Fruit fly (Drosophila melanogaster): ENCODE results near the gene Flo2.

Flo2 gene

DNA sequence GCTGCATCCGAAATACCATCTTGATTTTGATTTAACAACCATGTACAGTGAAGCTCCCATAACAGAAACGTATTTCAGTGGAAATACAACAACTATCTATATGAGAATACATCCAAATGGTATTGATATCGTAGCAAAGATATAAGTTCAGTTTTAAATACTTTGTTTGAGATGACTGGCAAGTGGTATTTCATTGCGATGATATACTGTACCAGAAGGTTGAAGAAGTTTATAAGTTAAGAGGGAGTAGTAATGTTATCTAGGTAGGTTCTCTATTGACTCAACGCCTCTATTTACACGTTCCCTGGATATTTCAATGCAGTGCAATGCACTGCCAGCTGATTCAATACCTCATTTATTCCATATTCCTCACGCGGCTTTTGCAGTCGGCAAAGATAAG, 33.5 kb upstream of the Flo2 start (continued):
- TF ChIP-seq HmgD (GFP tag; optimal IDR thresholded peaks at IDR 0.05) (no peak), Spps (tag; optimal IDR thresholded peaks at IDR 0.05) (no peak), CG15601 (tag; optimal IDR thresholded peaks at IDR 0.05) (peak; percentile 43), Neu2 (GFP tag; optimal IDR thresholded peaks at IDR 0.05; ENCODE audit: borderline replicate concordance) (no peak), CG30431 (GFP tag; optimal IDR thresholded peaks at IDR 0.05) (no peak)

DNA sequence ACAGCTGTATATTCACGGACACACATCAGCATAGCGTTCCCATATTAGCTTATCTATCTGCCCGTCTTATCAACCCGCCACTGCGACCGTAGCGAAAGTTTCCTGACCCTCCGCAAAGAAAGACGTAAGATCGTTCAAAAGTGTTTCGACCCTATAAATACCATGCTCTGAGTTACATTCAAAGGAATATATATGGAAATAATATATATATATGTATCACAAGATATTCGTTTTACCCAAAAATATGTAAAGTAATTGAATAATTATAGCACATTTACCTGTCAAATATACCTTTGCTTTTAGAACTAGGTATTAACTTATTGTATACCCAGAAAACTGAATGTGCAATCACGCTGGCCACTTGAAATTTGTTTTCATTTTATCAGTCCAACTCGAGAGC, 28.7 kb upstream of the Flo2 start:
- TF ChIP-seq CG7839 (tag; optimal IDR thresholded peaks at IDR 0.05): peak; percentile 7
- TF ChIP-seq Xrp1 (GFP tag; IDR thresholded peaks at IDR 0.05): peak; percentile 14; the same call in 1 of the 2 replicates
- TF ChIP-seq en (GFP tag; optimal IDR thresholded peaks at IDR 0.05): no peak
- TF ChIP-seq pnt (GFP tag; optimal IDR thresholded peaks at IDR 0.05): no peak
- TF ChIP-seq CG11695 (GFP tag; IDR thresholded peaks at IDR 0.05): no peak
- no peak for TF ChIP-seq CG6654 (GFP tag; optimal IDR thresholded peaks at IDR 0.05)
- TF ChIP-seq Rfx (GFP tag; IDR thresholded peaks at IDR 0.05): peak; percentile 15; the same call in 1 of the 2 replicates
- peak; percentile 8 for TF ChIP-seq phol (tag; optimal IDR thresholded peaks at IDR 0.05)
- TF ChIP-seq exex (tag; optimal IDR thresholded peaks at IDR 0.05): no peak
- TF ChIP-seq dysf (GFP tag; IDR thresholded peaks at IDR 0.05): 0 out of 3 replicates have a peak, but pooled peaks have one; percentile 28
- TF ChIP-seq bigmax (GFP tag; optimal IDR thresholded peaks at IDR 0.05): no peak
- TF ChIP-seq scrt (GFP tag; optimal IDR thresholded peaks at IDR 0.05): no peak
- no peak for TF ChIP-seq Dll (GFP tag; IDR thresholded peaks at IDR 0.05; ENCODE audit: partially characterized antibody)
- no peak for TF ChIP-seq CG31365 (tag; optimal IDR thresholded peaks at IDR 0.05)
- no peak for TF ChIP-seq ham (GFP tag; IDR thresholded peaks at IDR 0.05)
- TF ChIP-seq CG12219 (GFP tag; optimal IDR thresholded peaks at IDR 0.05): no peak
- 0 out of 3 replicates have a peak, but pooled peaks have one; percentile 8 for TF ChIP-seq CG17361 (GFP tag; IDR thresholded peaks at IDR 0.05)
- no peak for TF ChIP-seq Doc3 (GFP tag; IDR thresholded peaks at IDR 0.05; ENCODE audit: partially characterized antibody)
- TF ChIP-seq CG30020 (tag; optimal IDR thresholded peaks at IDR 0.05): no peak
- TF ChIP-seq dmrt11E (tag; optimal IDR thresholded peaks at IDR 0.05): peak; percentile 8
- TF ChIP-seq Antp (GFP tag; optimal IDR thresholded peaks at IDR 0.05): no peak
- TF ChIP-seq dmrt99B (tag; optimal IDR thresholded peaks at IDR 0.05): peak; percentile 17
- TF ChIP-seq CG3281 (GFP tag; optimal IDR thresholded peaks at IDR 0.05): no peak
- TF ChIP-seq CG8089 (GFP tag; optimal IDR thresholded peaks at IDR 0.05): no peak
- TF ChIP-seq gem (tag; optimal IDR thresholded peaks at IDR 0.05): peak; percentile 45
- 0 out of 2 replicates have a peak, but pooled peaks have one; percentile 34 for TF ChIP-seq stc (GFP tag; IDR thresholded peaks at IDR 0.05)
- peak; percentile 52; the same call in 2 of the 3 replicates for TF ChIP-seq row (GFP tag; IDR thresholded peaks at IDR 0.05)
- TF ChIP-seq esg (GFP tag; conservative IDR thresholded peaks at IDR 0.05): no peak
- TF ChIP-seq Hr78 (GFP tag; optimal IDR thresholded peaks at IDR 0.05): peak in 1 of 2 experiments; percentile 19
- TF ChIP-seq cwo (GFP tag; optimal IDR thresholded peaks at IDR 0.05): no peak
- peak; percentile 9 for TF ChIP-seq Sox102F (GFP tag; optimal IDR thresholded peaks at IDR 0.05)
- no peak for TF ChIP-seq CG10321 (GFP tag; IDR thresholded peaks at IDR 0.05)
- TF ChIP-seq prd (optimal IDR thresholded peaks at IDR 0.05): no peak
- TF ChIP-seq prd (GFP tag; IDR thresholded peaks at IDR 0.05): peak; percentile 51; the same call in 2 of the 3 replicates
- no peak for TF ChIP-seq CG8359 (GFP tag; optimal IDR thresholded peaks at IDR 0.05; ENCODE audit: borderline replicate concordance)
- TF ChIP-seq CG6683 (GFP tag; optimal IDR thresholded peaks at IDR 0.05): no peak
- peak; percentile 21 for TF ChIP-seq CG11504 (tag; optimal IDR thresholded peaks at IDR 0.05)
- TF ChIP-seq CG6689 (GFP tag; IDR thresholded peaks at IDR 0.05): peak; percentile 39; the same call in 1 of the 2 replicates
- no peak for TF ChIP-seq mam (GFP tag; optimal IDR thresholded peaks at IDR 0.05)
- peak in 1 of 2 experiments; percentile 29 for TF ChIP-seq bsh (GFP tag; optimal IDR thresholded peaks at IDR 0.05)
- peak; percentile 13 for TF ChIP-seq Blimp-1 (GFP tag; optimal IDR thresholded peaks at IDR 0.05)
- no peak for TF ChIP-seq pan (optimal IDR thresholded peaks at IDR 0.05)
- peak in 1 of 2 experiments; percentile 10 for TF ChIP-seq pan (GFP tag; optimal IDR thresholded peaks at IDR 0.05 in 1 of 2, IDR thresholded peaks at IDR 0.05 in 1 of 2)
- no peak for TF ChIP-seq GATAe (GFP tag; conservative IDR thresholded peaks at IDR 0.05)
